Worm (Caenorhabditis elegans): ENCODE measurements around the gene nuaf-3.

- no peak for TF ChIP-seq T23F11.4 (GFP tag; optimal IDR thresholded peaks at IDR 0.05)
- TF ChIP-seq pha-4 (tag; optimal IDR thresholded peaks at IDR 0.05), result no peak
- no peak for TF ChIP-seq odd-2 (tag; optimal IDR thresholded peaks at IDR 0.05)
- no peak for TF ChIP-seq madf-2 (tag; optimal IDR thresholded peaks at IDR 0.05)
Measured at ce11 chrIV:11142314-11143227, 41.5 kb upstream of the nuaf-3 start, which contains the start of gene skih-2.
